Fruit fly (Drosophila melanogaster) whole organism, embryonic: ENCODE data around the gene Bace.

Source experiments
- Abd-B ChIP-seq: fragments of 200-800 bp; sonication (Bioruptor generic); optimal IDR thresholded peaks from 2 replicates; lab custom pipeline; 2018; ENCODE audit warnings: missing biosample characterization, mild to moderate bottlenecking, missing genetic modification characterization, moderate library complexity
- Bdp1 ChIP-seq: fragments of 200-800 bp; sonication (Bioruptor generic); optimal IDR thresholded peaks from 3 replicates; lab custom pipeline; 2016; ENCODE audit warnings: missing biosample characterization, missing genetic modification characterization
- CG16779 ChIP-seq: fragments of 200-800 bp; sonication (Bioruptor generic); IDR thresholded peaks from 2 replicates; pipeline ENCODE4 v1.3.6; 2022; ENCODE audit warnings: missing biosample characterization, missing genetic modification characterization
- CG17186 ChIP-seq: fragments of 200-800 bp; sonication (Bioruptor generic); optimal IDR thresholded peaks from 3 replicates; lab custom pipeline; 2017; ENCODE audit warnings: missing biosample characterization, missing genetic modification reagents, missing genetic modification characterization
- CG17361 ChIP-seq: fragments of 200-800 bp; sonication (Bioruptor generic); IDR thresholded peaks from 3 replicates; pipeline ENCODE4 v1.3.6; 2022; ENCODE audit warnings: missing biosample characterization, missing genetic modification characterization
- CG17568 ChIP-seq: fragments of 200-800 bp; sonication (Bioruptor generic); optimal IDR thresholded peaks from 2 replicates; lab custom pipeline; 2018; ENCODE audit warnings: missing biosample characterization, mild to moderate bottlenecking, missing genetic modification characterization, moderate library complexity
- CG17912 ChIP-seq: fragments of 200-800 bp; sonication (Bioruptor generic); optimal IDR thresholded peaks from 2 replicates; lab custom pipeline; 2018; ENCODE audit warnings: missing biosample characterization, mild to moderate bottlenecking, missing genetic modification characterization
- CG31365 ChIP-seq: fragments of 200-800 bp; sonication (Bioruptor generic); optimal IDR thresholded peaks from 2 replicates; lab custom pipeline; 2018; ENCODE audit warnings: missing biosample characterization, mild to moderate bottlenecking, missing genetic modification characterization
- CG34376 ChIP-seq: fragments of 200-800 bp; sonication (Bioruptor generic); optimal IDR thresholded peaks from 2 replicates; lab custom pipeline; 2018; ENCODE audit warnings: missing biosample characterization, mild to moderate bottlenecking, missing genetic modification characterization
- CG5180 ChIP-seq: fragments of 200-800 bp; sonication (Bioruptor generic); optimal IDR thresholded peaks from 3 replicates; lab custom pipeline; 2017; ENCODE audit warnings: missing biosample characterization, missing genetic modification characterization, mild to moderate bottlenecking, moderate library complexity, missing genetic modification reagents
- CG6272 ChIP-seq: fragments of 200-800 bp; sonication (Bioruptor generic); IDR thresholded peaks from 2 replicates; pipeline ENCODE4 v1.3.6; 2022; ENCODE audit warnings: missing biosample characterization, missing genetic modification characterization
- CG7372 ChIP-seq: fragments of 200-800 bp; sonication (Bioruptor generic); IDR thresholded peaks from 2 replicates; pipeline ENCODE4 v1.3.6; 2022; ENCODE audit warnings: missing biosample characterization, missing genetic modification characterization
- CG9817 ChIP-seq: fragments of 200-800 bp; sonication (Bioruptor generic); optimal IDR thresholded peaks from 2 replicates; lab custom pipeline; 2018; ENCODE audit warnings: missing biosample characterization, mild to moderate bottlenecking, missing genetic modification characterization, moderate library complexity
- CkIIα-i1 ChIP-seq: fragments of 200-800 bp; sonication (Bioruptor generic); IDR thresholded peaks from 2 replicates; pipeline ENCODE4 v1.3.6; 2022; ENCODE audit warnings: missing biosample characterization, missing genetic modification characterization
- Dip2 ChIP-seq: fragments of 200-800 bp; sonication (Bioruptor generic); IDR thresholded peaks from 2 replicates; pipeline ENCODE4 v1.3.6; 2022; ENCODE audit warnings: missing biosample characterization, missing genetic modification characterization
- Ets65A ChIP-seq: fragments of 200-800 bp; sonication (Bioruptor generic); peaks from one replicate; lab custom pipeline; 2016; ENCODE audit warnings: missing biosample characterization, missing genetic modification characterization
- GATAe ChIP-seq: fragments of 200-800 bp; sonication (Bioruptor generic); conservative IDR thresholded peaks from 2 replicates; pipeline ENCODE4 v1.3.6; 2022; ENCODE audit warnings: missing biosample characterization, missing genetic modification characterization
- Mrtf ChIP-seq: fragments of 200-800 bp; sonication (Bioruptor generic); IDR thresholded peaks from 3 replicates; pipeline ENCODE4 v1.3.6; 2022; ENCODE audit warnings: missing biosample characterization, missing genetic modification characterization
- NfI ChIP-seq: fragments of 200-800 bp; sonication (Bioruptor generic); optimal IDR thresholded peaks from 3 replicates; lab custom pipeline; 2018; ENCODE audit warnings: missing biosample characterization, mild to moderate bottlenecking, missing genetic modification characterization, moderate library complexity
- Six4 ChIP-seq: fragments of 200-800 bp; sonication (Bioruptor generic); optimal IDR thresholded peaks from 2 replicates; lab custom pipeline; 2016; ENCODE audit warnings: missing biosample characterization, missing genetic modification characterization
- ac ChIP-seq: fragments of 200-800 bp; sonication (Bioruptor generic); optimal IDR thresholded peaks from 3 replicates; lab custom pipeline; 2017; ENCODE audit warnings: missing biosample characterization, mild to moderate bottlenecking, missing genetic modification characterization
- aop ChIP-seq: fragments of 200-800 bp; sonication (Bioruptor generic); IDR thresholded peaks from 2 replicates; pipeline ENCODE4 v1.3.6; 2022; ENCODE audit warnings: missing biosample characterization, missing genetic modification characterization
- az2 ChIP-seq: fragments of 200-800 bp; sonication (Bioruptor generic); optimal IDR thresholded peaks from 3 replicates; lab custom pipeline; 2016; ENCODE audit warnings: missing biosample characterization, missing genetic modification characterization
- bigmax ChIP-seq: fragments of 200-800 bp; sonication (Bioruptor generic); optimal IDR thresholded peaks from 2 replicates; lab custom pipeline; 2018; ENCODE audit warnings: missing biosample characterization, mild to moderate bottlenecking, missing genetic modification characterization
- bsh ChIP-seq, 2 experiments: fragments of 200-800 bp; sonication (Bioruptor generic); optimal IDR thresholded peaks; 2 replicates each; lab custom pipeline; 2017 to 2018; ENCODE audit warnings: mild to moderate bottlenecking in 2 of 2, missing biosample characterization in 2 of 2, missing genetic modification characterization in 2 of 2, moderate library complexity in 1 of 2
- chn ChIP-seq: fragments of 200-800 bp; sonication (Bioruptor generic); optimal IDR thresholded peaks from 2 replicates; lab custom pipeline; 2016; ENCODE audit warnings: missing biosample characterization, missing genetic modification characterization
- ci ChIP-seq: fragments of 200-800 bp; sonication (Bioruptor generic); IDR thresholded peaks from 3 replicates; pipeline ENCODE4 v1.3.6; 2022; ENCODE audit warnings: missing biosample characterization, missing genetic modification characterization
- crol ChIP-seq: fragments of 200-800 bp; sonication (Bioruptor generic); IDR thresholded peaks from 2 replicates; pipeline ENCODE4 v1.3.6; 2022; ENCODE audit warnings: missing biosample characterization, missing genetic modification characterization
- cwo ChIP-seq: fragments of 200-800 bp; sonication (Bioruptor generic); optimal IDR thresholded peaks from 3 replicates; lab custom pipeline; 2017; ENCODE audit warnings: missing biosample characterization, missing genetic modification characterization, mild to moderate bottlenecking, moderate library complexity, missing genetic modification reagents
- danr ChIP-seq: fragments of 200-800 bp; sonication (Bioruptor generic); IDR thresholded peaks from 2 replicates; pipeline ENCODE4 v1.3.6; 2022; ENCODE audit warnings: missing biosample characterization, missing genetic modification characterization
- disco-r ChIP-seq: fragments of 200-800 bp; sonication (Bioruptor generic); optimal IDR thresholded peaks from 2 replicates; lab custom pipeline; 2016; ENCODE audit warnings: missing biosample characterization, missing genetic modification characterization
- dmrt11E ChIP-seq: fragments of 200-800 bp; sonication (Bioruptor generic); optimal IDR thresholded peaks from 3 replicates; lab custom pipeline; 2018; ENCODE audit warnings: missing biosample characterization, mild to moderate bottlenecking, missing genetic modification characterization, moderate library complexity
- dpn ChIP-seq, 2 experiments: fragments of 200-800 bp; sonication (Bioruptor generic); optimal IDR thresholded peaks; 3 replicates each; lab custom pipeline; 2016; ENCODE audit warnings: missing biosample characterization in 2 of 2, missing genetic modification characterization in 2 of 2
- exex ChIP-seq: fragments of 200-800 bp; sonication (Bioruptor generic); optimal IDR thresholded peaks from 4 replicates; lab custom pipeline; 2018; ENCODE audit warnings: missing biosample characterization, mild to moderate bottlenecking, missing genetic modification characterization, moderate library complexity
- gem ChIP-seq: fragments of 200-800 bp; sonication (Bioruptor generic); optimal IDR thresholded peaks from 2 replicates; lab custom pipeline; 2019; ENCODE audit warnings: missing biosample characterization, mild to moderate bottlenecking, missing genetic modification characterization, moderate library complexity
- grn ChIP-seq: fragments of 200-800 bp; sonication (Bioruptor generic); optimal IDR thresholded peaks from 3 replicates; lab custom pipeline; 2017; ENCODE audit warnings: missing biosample characterization, missing genetic modification characterization
- gsb ChIP-seq: fragments of 200-800 bp; sonication (Bioruptor generic); IDR thresholded peaks from 2 replicates; pipeline ENCODE4 v1.3.6; 2022; ENCODE audit warnings: missing biosample characterization, missing genetic modification characterization
- lola ChIP-seq, 3 experiments: fragments of >200 bp in 2 of 3; fragments of 200-800 bp in 1 of 3; sonication (Bioruptor generic) in 1 of 3; optimal IDR thresholded peaks; 2 replicates each; lab custom pipeline; 2017 to 2019; ENCODE audit warnings: missing biosample characterization in 3 of 3, missing genetic modification characterization in 3 of 3, mild to moderate bottlenecking in 1 of 3, moderate library complexity in 1 of 3
- luna ChIP-seq: fragments of 200-800 bp; sonication (Bioruptor generic); optimal IDR thresholded peaks from 2 replicates; lab custom pipeline; 2016; ENCODE audit warnings: missing biosample characterization, missing genetic modification characterization
- mirr ChIP-seq: fragments of 200-800 bp; sonication (Bioruptor generic); optimal IDR thresholded peaks from 3 replicates; lab custom pipeline; 2018; ENCODE audit warnings: missing biosample characterization, mild to moderate bottlenecking, missing genetic modification characterization
- phol ChIP-seq: fragments of 200-800 bp; sonication (Bioruptor generic); optimal IDR thresholded peaks from 3 replicates; lab custom pipeline; 2018; ENCODE audit warnings: missing biosample characterization, mild to moderate bottlenecking, missing genetic modification characterization, moderate library complexity
- pros ChIP-seq: fragments of 200-800 bp; sonication (Bioruptor generic); optimal IDR thresholded peaks from 3 replicates; lab custom pipeline; 2019; ENCODE audit warnings: missing biosample characterization, mild to moderate bottlenecking, missing genetic modification characterization, moderate library complexity
- sd ChIP-seq: fragments of 200-800 bp; sonication (Bioruptor generic); optimal IDR thresholded peaks from 3 replicates; lab custom pipeline; 2018; ENCODE audit warnings: missing biosample characterization, mild to moderate bottlenecking, missing genetic modification characterization, moderate library complexity
- sens ChIP-seq: fragments of 200-800 bp; sonication (Bioruptor generic); peaks from one replicate; lab custom pipeline; 2016; ENCODE audit warnings: missing biosample characterization, missing genetic modification characterization
- seq ChIP-seq: fragments of 200-800 bp; sonication (Bioruptor generic); IDR thresholded peaks from 2 replicates; pipeline ENCODE4 v1.3.6; 2022; ENCODE audit warnings: missing biosample characterization, missing genetic modification characterization
- sisA ChIP-seq: fragments of 200-800 bp; sonication (Bioruptor generic); IDR thresholded peaks from 2 replicates; pipeline ENCODE4 v1.3.6; 2022; ENCODE audit warnings: missing biosample characterization, missing genetic modification characterization
- so ChIP-seq: fragments of 200-800 bp; sonication (Bioruptor generic); IDR thresholded peaks from 3 replicates; pipeline ENCODE4 v1.3.6; 2022; ENCODE audit warnings: missing biosample characterization, missing genetic modification characterization
- sug ChIP-seq: fragments of 200-800 bp; optimal IDR thresholded peaks from 2 replicates; lab custom pipeline; 2019; ENCODE audit warnings: missing biosample characterization, mild to moderate bottlenecking, missing genetic modification characterization, moderate library complexity
- vnd ChIP-seq: fragments of 200-800 bp; sonication (Bioruptor generic); IDR thresholded peaks from 3 replicates; pipeline ENCODE4 v1.3.6; 2022; ENCODE audit warnings: missing biosample characterization, missing genetic modification characterization; ENCODE audit not compliant: partially characterized antibody
- wdn ChIP-seq: fragments of 200-800 bp; sonication (Bioruptor generic); IDR thresholded peaks from 2 replicates; pipeline ENCODE4 v1.3.6; 2022; ENCODE audit warnings: missing biosample characterization, missing genetic modification characterization
- z ChIP-seq: fragments of 200-800 bp; sonication (Bioruptor generic); IDR thresholded peaks from 3 replicates; pipeline ENCODE4 v1.3.6; 2022; ENCODE audit warnings: missing biosample characterization, missing genetic modification characterization

The Bace gene

DNA sequence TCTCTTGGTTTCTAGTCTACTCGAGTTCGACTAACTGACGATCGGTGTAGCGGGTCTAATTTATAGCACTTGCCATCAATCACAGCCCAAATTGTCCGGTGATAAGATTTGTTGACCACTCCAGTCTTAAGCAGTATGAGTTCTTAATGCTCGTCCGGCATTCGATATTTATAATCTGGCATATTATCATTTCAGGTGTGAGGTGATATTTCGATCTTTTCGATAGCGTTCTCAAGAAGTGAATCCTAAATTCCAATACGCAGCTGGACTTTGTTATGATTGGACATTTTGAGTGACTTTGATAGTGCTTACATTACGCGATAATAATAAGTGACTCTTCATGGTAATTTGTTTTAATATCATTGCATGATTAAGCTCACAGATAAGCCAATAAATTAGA lies at the start of gene Bace:
Gene Bace (minus strand): TSS at position 39 of the 400 bp plus-strand sequence.
- TF ChIP-seq Ets65A: peak; percentile 49
- TF ChIP-seq Abd-B (GFP tag; lab: Kevin White, UChicago): no peak
- TF ChIP-seq CG17186 (GFP tag; lab: Kevin White, UChicago): no peak
- no peak for TF ChIP-seq CG17912 (GFP tag; lab: Kevin White, UChicago)
- TF ChIP-seq CG9817 (tag; lab: Kevin White, UChicago): no peak
- peak; percentile 70 for TF ChIP-seq mirr (GFP tag; lab: Kevin White, UChicago)
- TF ChIP-seq crol (GFP tag; lab: Robert Waterston, UW): no peak
- no peak for TF ChIP-seq CG17568
- TF ChIP-seq az2 (GFP tag; lab: Kevin White, UChicago): no peak
- TF ChIP-seq grn: peak; percentile 85
- no peak for TF ChIP-seq CG5180
- no peak for TF ChIP-seq Mrtf
- TF ChIP-seq CG6272 (GFP tag; lab: Robert Waterston, UW): no peak
- TF ChIP-seq exex: peak; percentile 93
- no peak for TF ChIP-seq danr (GFP tag; lab: Robert Waterston, UW)
- TF ChIP-seq pros (GFP tag; lab: Kevin White, UChicago): no peak
- TF ChIP-seq NfI (GFP tag; lab: Kevin White, UChicago): no peak
- no peak for TF ChIP-seq CG16779 (GFP tag; lab: Robert Waterston, UW)
- no peak for TF ChIP-seq dpn (GFP tag; optimal IDR thresholded peaks at IDR 0.05; lab: Kevin White, UChicago)
- no peak for TF ChIP-seq cwo (GFP tag; lab: Kevin White, UChicago)
- peak; percentile 45; the same call in 1 of the 2 replicates for TF ChIP-seq GATAe (GFP tag; lab: Robert Waterston, UW)
- TF ChIP-seq seq (GFP tag; lab: Robert Waterston, UW): no peak
- peak; percentile 53 for TF ChIP-seq sd (tag; lab: Kevin White, UChicago)
- TF ChIP-seq sug (tag; lab: Kevin White, UChicago): no peak
- no peak for TF ChIP-seq CkIIα-i1 (GFP tag; lab: Robert Waterston, UW)
- TF ChIP-seq so: no peak
- TF ChIP-seq vnd (GFP tag; lab: Robert Waterston, UW): 0 out of 3 replicates have a peak, but pooled peaks have one; percentile 40
- peak; percentile 85 for TF ChIP-seq CG34376 (GFP tag; lab: Kevin White, UChicago)
- no peak for TF ChIP-seq CG7372 (GFP tag; lab: Robert Waterston, UW)

DNA sequence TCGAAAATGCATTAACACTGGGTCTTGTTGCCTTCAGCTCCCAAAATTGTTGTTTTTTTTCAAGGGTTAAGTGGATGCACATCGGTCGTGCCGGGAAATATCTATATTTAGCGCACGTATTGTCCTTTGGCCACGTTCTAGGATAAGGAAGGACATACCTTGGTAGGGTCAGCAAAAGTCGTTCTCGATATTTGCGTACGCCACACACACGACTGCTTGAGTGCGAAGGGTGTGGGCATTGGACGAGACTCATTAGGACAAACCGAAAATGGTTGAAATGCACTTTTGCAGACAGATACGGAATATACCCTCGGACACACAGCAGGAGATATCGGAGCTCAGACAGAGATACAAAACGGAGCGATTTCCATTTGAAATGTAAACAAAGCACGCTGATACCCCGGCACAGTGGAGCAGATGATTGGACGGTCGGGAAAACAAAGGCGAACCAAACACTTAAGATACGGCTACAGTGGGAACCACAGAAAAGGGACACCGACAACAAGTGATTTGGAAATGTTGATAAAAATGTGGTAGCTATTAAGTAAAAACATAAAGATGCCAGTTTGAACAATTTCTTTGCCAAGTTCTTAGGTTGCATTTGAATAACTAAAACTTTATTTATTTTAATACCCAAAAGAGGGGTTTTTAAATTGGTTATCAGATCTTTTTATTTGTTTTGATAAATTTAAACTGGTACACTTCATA lies 49.4 kb upstream of the Bace start:
- TF ChIP-seq sisA (GFP tag; lab: Robert Waterston, UW) (no peak), Bdp1 (GFP tag; lab: Kevin White, UChicago) (no peak), z (GFP tag; lab: Robert Waterston, UW) (0 out of 3 replicates have a peak, but pooled peaks have one; percentile 12), aop (no peak), phol (tag; lab: Kevin White, UChicago) (peak; percentile 20), chn (GFP tag; lab: Kevin White, UChicago) (no peak), wdn (no peak), ac (peak; percentile 14), lola (GFP tag; optimal IDR thresholded peaks at IDR 0.05; lab: Kevin White, UChicago) (peak in 1 of 3 experiments; percentile 9), luna (GFP tag; lab: Kevin White, UChicago) (no peak), gem (tag; lab: Kevin White, UChicago) (peak; percentile 12), bsh (GFP tag; optimal IDR thresholded peaks at IDR 0.05; lab: Kevin White, UChicago) (peak in 1 of 2 experiments; percentile 35), sens (GFP tag; lab: Kevin White, UChicago) (peak; percentile 77), disco-r (GFP tag; lab: Kevin White, UChicago) (no peak), Dip2 (GFP tag; lab: Robert Waterston, UW) (no peak), bigmax (GFP tag; lab: Kevin White, UChicago) (no peak), Six4 (GFP tag; lab: Kevin White, UChicago) (no peak), ci (GFP tag; lab: Robert Waterston, UW) (0 out of 3 replicates have a peak, but pooled peaks have one; percentile 15), CG17361 (GFP tag; lab: Robert Waterston, UW) (0 out of 3 replicates have a peak, but pooled peaks have one; percentile 12), CG31365 (no peak), dmrt11E (tag; lab: Kevin White, UChicago) (peak; percentile 31), gsb (GFP tag; lab: Robert Waterston, UW) (no peak)
